Fruit fly (Drosophila melanogaster) Kc167 (cell line): ENCODE data around the gene Rexo5.

ENCODE experiments used
- Myc ChIP-seq: fragments of >200 bp; optimal IDR thresholded peaks from 2 replicates; lab custom pipeline; 2017; ENCODE audit warnings: missing external identifiers
- Sin3A ChIP-seq: fragments of >200 bp; optimal IDR thresholded peaks from 2 replicates; lab custom pipeline; 2018; ENCODE audit warnings: missing external identifiers
- h ChIP-seq: fragments of >200 bp; optimal IDR thresholded peaks from 3 replicates; lab custom pipeline; 2018; ENCODE audit warnings: missing external identifiers
- insv ChIP-seq: fragments of >200 bp; optimal IDR thresholded peaks from 3 replicates; lab custom pipeline; 2018; ENCODE audit warnings: missing external identifiers
- psq ChIP-seq: fragments of >200 bp; optimal IDR thresholded peaks from 2 replicates; lab custom pipeline; 2017; ENCODE audit warnings: missing external identifiers
- ttk ChIP-seq: sonication (Bioruptor generic); optimal IDR thresholded peaks from 2 replicates; lab custom pipeline; 2017; ENCODE audit warnings: missing external identifiers

Gene Rexo5

dm6 chr3L:6603266-6603734, at the start of gene Rexo5, which contains the start of gene ndl:
TSS of gene Rexo5 (plus strand) at chr3L:6603684.
TSS of gene ndl (minus strand) at chr3L:6603366.
- TF ChIP-seq insv (lab: Kevin White, UChicago) (no peak), psq (lab: Kevin White, UChicago) (no peak), h (lab: Kevin White, UChicago) (no peak), Sin3A (lab: Kevin White, UChicago) (no peak), ttk (lab: Kevin White, UChicago) (no peak), Myc (lab: Kevin White, UChicago) (no peak)

- no peak for TF ChIP-seq psq (lab: Kevin White, UChicago)
- TF ChIP-seq Myc (lab: Kevin White, UChicago), result no peak
Observed at dm6 chr3L:6554056-6554739, 49.3 kb upstream of the Rexo5 start.

- TF ChIP-seq Sin3A (lab: Kevin White, UChicago) (no peak), h (lab: Kevin White, UChicago) (no peak), psq (lab: Kevin White, UChicago) (no peak), Myc (lab: Kevin White, UChicago) (no peak), insv (lab: Kevin White, UChicago) (no peak), ttk (lab: Kevin White, UChicago) (no peak)
Observed at dm6 chr3L:6556221-6556620, 47.3 kb upstream of the Rexo5 start.

dm6 chr3L:6558516-6558915, 45.0 kb upstream of the Rexo5 start:
- TF ChIP-seq insv (lab: Kevin White, UChicago), result no peak
- TF ChIP-seq Sin3A (lab: Kevin White, UChicago), result no peak
- TF ChIP-seq psq (lab: Kevin White, UChicago), result no peak
- no peak for TF ChIP-seq ttk (lab: Kevin White, UChicago)
- TF ChIP-seq Myc (lab: Kevin White, UChicago), result no peak
- no peak for TF ChIP-seq h (lab: Kevin White, UChicago)

- TF ChIP-seq Myc (lab: Kevin White, UChicago) (no peak), h (lab: Kevin White, UChicago) (no peak)
Observed at dm6 chr3L:6561052-6561451, 42.4 kb upstream of the Rexo5 start.

dm6 chr3L:6576709-6577108, 26.8 kb upstream of the Rexo5 start:
- TF ChIP-seq Sin3A (lab: Kevin White, UChicago) (no peak), h (lab: Kevin White, UChicago) (no peak), ttk (lab: Kevin White, UChicago) (no peak), Myc (lab: Kevin White, UChicago) (no peak), insv (lab: Kevin White, UChicago) (no peak), psq (lab: Kevin White, UChicago) (no peak)

- TF ChIP-seq h (lab: Kevin White, UChicago), result no peak
- no peak for TF ChIP-seq ttk (lab: Kevin White, UChicago)
- no peak for TF ChIP-seq Myc (lab: Kevin White, UChicago)
- no peak for TF ChIP-seq Sin3A (lab: Kevin White, UChicago)
- TF ChIP-seq psq (lab: Kevin White, UChicago), result no peak
- TF ChIP-seq insv (lab: Kevin White, UChicago), result no peak
Observed at dm6 chr3L:6577313-6577852, 26.1 kb upstream of the Rexo5 start.

dm6 chr3L:6589429-6590062, 13.9 kb upstream of the Rexo5 start, which contains the start of gene jv:
TSS of gene jv (minus strand) at chr3L:6589479.
- no peak for TF ChIP-seq h (lab: Kevin White, UChicago)
- TF ChIP-seq psq (lab: Kevin White, UChicago), result no peak
- TF ChIP-seq ttk (lab: Kevin White, UChicago), result no peak
- no peak for TF ChIP-seq Sin3A (lab: Kevin White, UChicago)
- TF ChIP-seq Myc (lab: Kevin White, UChicago), result no peak
- no peak for TF ChIP-seq insv (lab: Kevin White, UChicago)

dm6 chr3L:6605925-6606324, 2.4 kb downstream of the Rexo5 start, which contains the start of gene zpg:
TSS of gene zpg (minus strand) at chr3L:6606032.
- no peak for TF ChIP-seq psq (lab: Kevin White, UChicago)
- TF ChIP-seq Sin3A (lab: Kevin White, UChicago), result no peak
- no peak for TF ChIP-seq Myc (lab: Kevin White, UChicago)
- TF ChIP-seq ttk (lab: Kevin White, UChicago), result no peak
- TF ChIP-seq h (lab: Kevin White, UChicago), result no peak

- no peak for TF ChIP-seq psq (lab: Kevin White, UChicago)
- no peak for TF ChIP-seq insv (lab: Kevin White, UChicago)
- TF ChIP-seq Myc (lab: Kevin White, UChicago), result no peak
Observed at dm6 chr3L:6608884-6609552, 5.5 kb downstream of the Rexo5 start, which contains the start of gene axed. TSS of gene axed (plus strand) at chr3L:6609325.

dm6 chr3L:6612637-6613036, 9.2 kb downstream of the Rexo5 start:
- TF ChIP-seq Sin3A (lab: Kevin White, UChicago), result no peak
- TF ChIP-seq h (lab: Kevin White, UChicago), result no peak
